Worm (Caenorhabditis elegans) whole organism, dauer: ENCODE data around the gene C28C12.12.

ENCODE experiments used
- unc-62 ChIP-seq: sonication (generic microtip); optimal IDR thresholded peaks from 2 replicates; lab custom pipeline; 2017; ENCODE audit warnings: missing biosample characterization, missing genetic modification reagents, missing genetic modification characterization

Gene C28C12.12

DNA sequence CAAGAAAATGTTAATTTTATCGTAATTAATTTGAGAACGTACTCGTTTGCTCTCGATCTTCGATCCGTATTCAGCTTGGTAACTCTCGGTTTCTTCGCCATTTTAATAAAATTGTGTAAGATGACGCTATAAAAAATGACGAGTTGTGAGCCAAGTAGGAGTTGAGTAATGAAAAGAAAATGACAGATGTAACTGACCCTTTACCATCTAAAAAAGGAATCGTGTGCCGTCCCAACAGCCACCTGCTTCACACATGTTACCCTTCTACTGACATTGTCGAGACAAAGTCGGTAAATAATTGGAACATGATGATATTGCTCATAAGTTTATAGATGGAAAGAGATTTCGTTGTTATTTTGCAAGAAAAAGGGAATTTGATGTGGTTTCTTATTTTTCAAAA lies 16.8 kb downstream of the C28C12.12 start, which contains the start of gene hlh-12:
hlh-12 (minus strand) TSS at position 101 of the 400 bp plus-strand sequence.
- no peak for TF ChIP-seq unc-62 (GFP tag; lab: Kevin White, UChicago)

DNA sequence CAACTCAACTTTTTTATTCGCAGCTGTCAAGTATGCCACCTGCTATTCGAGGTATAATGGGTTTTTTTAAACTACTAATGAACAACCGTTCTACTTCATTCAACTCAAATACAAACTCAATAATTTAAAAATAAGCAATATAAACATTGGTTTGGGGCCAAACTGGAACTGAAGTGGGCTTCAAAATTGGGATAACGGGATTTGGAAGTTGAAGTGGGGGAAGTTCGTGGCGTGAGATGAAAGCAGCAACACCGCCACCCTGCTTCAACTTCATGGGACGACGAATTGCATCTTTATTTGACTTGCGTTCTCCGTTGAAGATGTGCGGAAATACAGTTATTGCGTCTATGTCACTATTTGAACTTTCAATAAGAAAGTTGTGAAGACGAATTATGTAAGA lies 17.6 kb downstream of the C28C12.12 start:
- TF ChIP-seq unc-62 (GFP tag; lab: Kevin White, UChicago) = no peak

DNA sequence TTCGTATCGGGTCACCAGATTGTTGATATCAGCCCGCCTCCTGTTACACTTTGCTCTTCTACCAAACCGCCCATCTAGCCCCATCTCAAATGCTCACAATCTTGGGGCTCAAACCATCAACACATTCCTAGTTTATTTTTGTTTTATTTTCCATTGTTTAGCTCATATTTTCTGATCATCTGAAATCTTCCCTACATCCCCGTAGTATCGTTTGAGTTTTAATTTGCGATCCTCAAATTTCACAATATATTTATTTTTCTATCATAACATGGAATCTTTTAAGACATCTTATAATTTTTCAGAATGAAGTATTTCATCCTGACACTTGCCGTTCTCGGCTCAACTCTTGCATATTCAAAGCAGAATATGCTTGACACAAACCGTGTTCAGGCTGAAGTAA lies 19.3 kb downstream of the C28C12.12 start, which contains the start of gene spp-10:
spp-10 (plus strand) TSS at position 301 of the 400 bp plus-strand sequence.
- no peak for TF ChIP-seq unc-62 (GFP tag; lab: Kevin White, UChicago)

- TF ChIP-seq unc-62 (GFP tag; lab: Kevin White, UChicago) = no peak
Measured at ce11 chrIV:8476166-8476565, 20.0 kb downstream of the C28C12.12 start.

ce11 chrIV:8475030-8475679 lies 21.0 kb downstream of the C28C12.12 start:
- TF ChIP-seq unc-62 (GFP tag; lab: Kevin White, UChicago) = no peak

DNA sequence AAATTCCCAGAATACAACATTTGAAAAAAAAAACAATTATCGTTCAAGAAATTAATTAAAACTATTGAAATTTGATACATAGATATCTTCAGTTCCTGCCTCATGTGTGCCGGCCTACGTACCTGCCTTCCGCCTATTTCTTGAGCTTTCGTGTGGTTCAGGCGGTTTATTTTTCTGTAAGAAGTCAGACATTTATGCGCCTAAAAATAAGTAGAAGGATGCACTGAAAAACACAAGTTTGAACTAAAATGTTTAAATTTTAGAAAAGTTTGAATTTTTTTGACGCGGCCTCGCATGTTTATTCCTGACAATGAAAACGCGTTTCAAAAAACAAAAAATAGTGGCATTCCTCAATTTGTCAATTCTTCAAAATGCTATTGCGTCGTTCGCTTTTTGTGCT lies 22.4 kb downstream of the C28C12.12 start, which contains the start of gene C28C12.11:
C28C12.11 (plus strand) TSS at position 301 of the 400 bp plus-strand sequence.
- TF ChIP-seq unc-62 (GFP tag; lab: Kevin White, UChicago) = no peak

ce11 chrIV:8472493-8472892 lies 23.7 kb downstream of the C28C12.12 start, which contains the start of gene oat-1:
TSS of gene oat-1 (minus strand) at chrIV:8472593.
- no peak for TF ChIP-seq unc-62 (GFP tag; lab: Kevin White, UChicago)

DNA sequence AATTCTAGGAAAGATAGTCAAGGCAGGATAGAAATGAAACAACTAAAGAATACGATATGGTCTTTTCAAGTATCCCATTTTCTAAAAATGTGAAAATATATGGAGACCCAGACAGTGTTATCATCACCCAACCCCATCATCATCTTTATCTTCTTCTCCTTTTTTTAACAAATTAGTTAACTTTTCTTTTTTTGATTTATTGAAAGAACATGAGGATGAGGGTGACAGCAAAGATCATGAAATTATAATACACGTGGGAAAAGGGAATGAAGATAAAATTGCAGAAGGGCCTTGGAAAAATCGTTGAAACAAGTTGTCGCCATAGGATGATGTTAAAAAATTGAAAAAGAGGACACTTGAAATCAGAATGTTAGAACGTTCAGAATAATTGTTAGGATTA lies 32.0 kb downstream of the C28C12.12 start:
- TF ChIP-seq unc-62 (GFP tag; lab: Kevin White, UChicago) = no peak

DNA sequence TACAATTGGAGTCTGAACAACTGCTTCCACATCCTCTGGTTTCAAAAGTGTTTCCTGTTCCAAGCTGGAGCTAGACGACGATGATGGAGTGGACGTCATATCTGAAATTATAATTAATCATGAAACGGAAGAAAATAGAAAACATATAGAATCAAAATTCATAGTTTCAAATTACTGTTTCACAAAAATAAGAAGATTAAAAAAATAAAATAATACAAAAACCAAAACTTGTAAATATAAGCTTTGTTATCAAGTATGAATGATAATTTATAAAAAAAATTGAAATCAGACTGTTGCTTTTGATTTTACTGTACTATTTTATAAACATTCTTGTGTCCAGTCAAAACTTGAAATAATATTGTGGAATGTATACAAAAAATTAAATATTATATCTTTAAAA lies 32.4 kb downstream of the C28C12.12 start, which contains the start of gene str-176:
str-176 (minus strand) TSS at position 101 of the 400 bp plus-strand sequence.
- no peak for TF ChIP-seq unc-62 (GFP tag; lab: Kevin White, UChicago)

ce11 chrIV:8463069-8463468 lies 33.1 kb downstream of the C28C12.12 start:
- no peak for TF ChIP-seq unc-62 (GFP tag; lab: Kevin White, UChicago)

- no peak for TF ChIP-seq unc-62 (GFP tag; lab: Kevin White, UChicago)
Measured at ce11 chrIV:8462376-8462775, 33.8 kb downstream of the C28C12.12 start.

DNA sequence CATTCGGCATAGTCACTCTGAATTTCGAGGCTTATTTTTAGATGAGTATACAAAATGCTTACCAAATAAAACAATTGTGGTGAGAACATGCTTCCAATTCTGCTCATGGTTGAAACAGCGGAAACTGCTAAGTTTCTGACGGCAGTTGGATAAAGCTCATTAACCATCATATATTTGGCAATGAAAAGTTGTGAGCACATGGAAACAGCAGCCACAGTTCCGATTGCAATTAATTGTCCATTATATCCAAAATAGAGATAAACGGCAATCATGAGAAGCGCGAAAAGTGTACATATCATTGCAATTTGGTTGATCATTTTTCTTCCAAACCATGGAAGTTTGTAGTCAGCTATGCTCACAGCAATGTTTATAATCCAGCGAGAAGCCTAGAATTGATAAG lies 35.0 kb downstream of the C28C12.12 start:
- no peak for TF ChIP-seq unc-62 (GFP tag; lab: Kevin White, UChicago)

DNA sequence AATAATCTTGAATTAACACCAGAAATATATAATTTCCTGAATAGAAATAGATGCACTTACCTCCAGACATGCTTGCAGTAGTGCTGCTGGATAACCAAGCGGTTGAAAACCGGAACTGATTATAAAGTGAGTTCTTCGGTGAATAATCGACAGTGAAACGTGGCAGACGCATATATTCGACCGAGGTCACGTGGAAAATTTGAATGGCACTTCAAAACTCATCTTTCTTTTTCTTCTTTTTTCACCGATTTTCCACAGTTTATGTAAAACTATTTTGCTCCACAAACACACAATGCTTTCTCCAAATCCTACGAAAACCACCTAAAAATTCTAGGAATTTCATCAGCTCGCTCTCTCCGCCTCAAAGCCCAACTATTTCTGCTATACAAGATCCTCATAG lies 36.0 kb downstream of the C28C12.12 start, which contains the start of gene ant-1.4:
ant-1.4 (minus strand) TSS at position 101 of the 400 bp plus-strand sequence.
- no peak for TF ChIP-seq unc-62 (GFP tag; lab: Kevin White, UChicago)

- TF ChIP-seq unc-62 (GFP tag; lab: Kevin White, UChicago) = no peak
Measured at ce11 chrIV:8456899-8457298, 39.3 kb downstream of the C28C12.12 start, which contains the start of gene syx-4. TSS of gene syx-4 (plus strand) at chrIV:8457280.

ce11 chrIV:8454076-8454475 lies 42.1 kb downstream of the C28C12.12 start:
- no peak for TF ChIP-seq unc-62 (GFP tag; lab: Kevin White, UChicago)

DNA sequence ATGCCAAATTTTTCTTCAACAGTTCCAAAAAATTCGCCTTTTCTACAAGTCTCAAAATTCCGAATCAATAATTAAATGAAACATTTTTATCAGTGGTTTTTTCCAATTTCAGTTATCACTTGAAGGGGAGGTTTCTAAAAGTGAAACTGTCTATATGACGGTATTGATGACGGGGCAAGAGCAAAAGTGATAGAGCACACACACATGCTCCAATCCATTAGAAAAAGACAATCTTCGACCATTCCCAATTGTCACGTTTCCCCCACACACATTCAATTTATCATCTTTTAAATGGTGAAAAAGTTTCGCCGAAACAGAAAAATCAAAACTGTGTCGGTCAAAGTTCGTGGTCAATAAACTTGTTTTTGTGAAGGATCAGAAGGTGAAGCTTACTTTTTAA lies 43.0 kb downstream of the C28C12.12 start:
- no peak for TF ChIP-seq unc-62 (GFP tag; lab: Kevin White, UChicago)

- TF ChIP-seq unc-62 (GFP tag; lab: Kevin White, UChicago) = no peak
Measured at ce11 chrIV:8451709-8452248, 44.4 kb downstream of the C28C12.12 start, which contains the start of gene eppl-1. TSS of gene eppl-1 (minus strand) at chrIV:8451759.
